Fruit fly (Drosophila melanogaster) whole organism, embryonic: Measurements from ENCODE around the gene CG15332.

Experiments used
- ATbp ChIP-seq: fragments of 200-800 bp; sonication (Bioruptor generic); optimal IDR thresholded peaks from 2 replicates; lab custom pipeline; 2017; ENCODE audit warnings: missing biosample characterization, mild to moderate bottlenecking, missing genetic modification characterization, missing genetic modification reagents
- Antp ChIP-seq: fragments of 200-800 bp; sonication (Bioruptor generic); optimal IDR thresholded peaks from 3 replicates; lab custom pipeline; 2016; ENCODE audit warnings: missing biosample characterization, missing genetic modification characterization
- Bgb ChIP-seq: fragments of 200-800 bp; sonication (Bioruptor generic); IDR thresholded peaks from 2 replicates; pipeline ENCODE4 v1.3.6; 2022; ENCODE audit warnings: missing biosample characterization, missing genetic modification characterization; ENCODE audit not compliant: partially characterized antibody
- BtbVII ChIP-seq: fragments of 200-800 bp; sonication (Bioruptor generic); optimal IDR thresholded peaks from 3 replicates; lab custom pipeline; 2017; ENCODE audit warnings: missing biosample characterization, mild to moderate bottlenecking, missing genetic modification characterization
- CG12942 ChIP-seq: fragments of 200-800 bp; sonication (Bioruptor generic); optimal IDR thresholded peaks from 3 replicates; lab custom pipeline; 2016; ENCODE audit warnings: missing biosample characterization, missing genetic modification characterization
- CG13123 ChIP-seq: fragments of 200-800 bp; sonication (Bioruptor generic); optimal IDR thresholded peaks from 2 replicates; lab custom pipeline; 2016; ENCODE audit warnings: missing biosample characterization, missing genetic modification characterization
- CG14667 ChIP-seq: fragments of 200-800 bp; sonication (Bioruptor generic); IDR thresholded peaks from 2 replicates; pipeline ENCODE4 v1.3.6; 2022; ENCODE audit warnings: missing biosample characterization, missing genetic modification characterization
- CG14965 ChIP-seq: fragments of 200-800 bp; sonication (Bioruptor generic); optimal IDR thresholded peaks from 2 replicates; lab custom pipeline; 2016; ENCODE audit warnings: missing biosample characterization, missing genetic modification characterization, borderline replicate concordance
- CG1529 ChIP-seq: fragments of 200-800 bp; sonication (Bioruptor generic); optimal IDR thresholded peaks from 3 replicates; lab custom pipeline; 2018; ENCODE audit warnings: missing biosample characterization, missing genetic modification characterization
- CG32532 ChIP-seq: fragments of 200-800 bp; sonication (Bioruptor generic); IDR thresholded peaks from 2 replicates; pipeline ENCODE4 v1.3.6; 2022; ENCODE audit warnings: missing biosample characterization, missing genetic modification characterization
- CG3726 ChIP-seq: fragments of 200-800 bp; sonication (Bioruptor generic); IDR thresholded peaks from 3 replicates; pipeline ENCODE4, ENCODE4 v1.3.6; 2022; ENCODE audit warnings: missing biosample characterization, missing genetic modification characterization
- CG4730 ChIP-seq: fragments of 200-800 bp; sonication (Bioruptor generic); IDR thresholded peaks from 2 replicates; pipeline ENCODE4 v1.3.6; 2022; ENCODE audit warnings: missing biosample characterization, missing genetic modification characterization
- CG4820 ChIP-seq: fragments of 200-800 bp; sonication (Bioruptor generic); optimal IDR thresholded peaks from 3 replicates; lab custom pipeline; 2016; ENCODE audit warnings: missing biosample characterization, missing genetic modification characterization
- CG5180 ChIP-seq: fragments of 200-800 bp; sonication (Bioruptor generic); optimal IDR thresholded peaks from 3 replicates; lab custom pipeline; 2017; ENCODE audit warnings: missing biosample characterization, missing genetic modification characterization, mild to moderate bottlenecking, moderate library complexity, missing genetic modification reagents
- CG6791 ChIP-seq: fragments of 200-800 bp; sonication (Bioruptor generic); IDR thresholded peaks from 3 replicates; pipeline ENCODE4 v1.3.6; 2022; ENCODE audit warnings: missing biosample characterization, missing genetic modification characterization; ENCODE audit not compliant: partially characterized antibody
- CG7556 ChIP-seq: fragments of 200-800 bp; sonication (Bioruptor generic); optimal IDR thresholded peaks from 2 replicates; lab custom pipeline; 2017; ENCODE audit warnings: missing biosample characterization, mild to moderate bottlenecking, missing genetic modification characterization
- CG8765 ChIP-seq: fragments of 200-800 bp; sonication (Bioruptor generic); IDR thresholded peaks from 2 replicates; pipeline ENCODE4 v1.3.6; 2022; ENCODE audit warnings: missing biosample characterization, missing genetic modification characterization
- CG9817 ChIP-seq: fragments of 200-800 bp; sonication (Bioruptor generic); optimal IDR thresholded peaks from 2 replicates; lab custom pipeline; 2018; ENCODE audit warnings: missing biosample characterization, mild to moderate bottlenecking, missing genetic modification characterization, moderate library complexity
- D19A ChIP-seq: fragments of 200-800 bp; optimal IDR thresholded peaks from 3 replicates; lab custom pipeline; 2019; ENCODE audit warnings: missing biosample characterization, mild to moderate bottlenecking, missing genetic modification characterization, moderate library complexity
- Dad ChIP-seq: fragments of 200-800 bp; sonication (Bioruptor generic); optimal IDR thresholded peaks from 3 replicates; lab custom pipeline; 2016; ENCODE audit warnings: missing biosample characterization, missing genetic modification characterization
- Dip2 ChIP-seq: fragments of 200-800 bp; sonication (Bioruptor generic); IDR thresholded peaks from 2 replicates; pipeline ENCODE4 v1.3.6; 2022; ENCODE audit warnings: missing biosample characterization, missing genetic modification characterization
- Dref ChIP-seq: fragments of 200-800 bp; sonication (Bioruptor generic); IDR thresholded peaks from 2 replicates; pipeline ENCODE4 v1.3.6; 2022; ENCODE audit warnings: missing biosample characterization, missing genetic modification characterization
- Ets65A ChIP-seq: fragments of 200-800 bp; sonication (Bioruptor generic); peaks from one replicate; lab custom pipeline; 2016; ENCODE audit warnings: missing biosample characterization, missing genetic modification characterization
- Med ChIP-seq: fragments of 200-800 bp; sonication (Bioruptor generic); peaks from one replicate; lab custom pipeline; 2016; ENCODE audit warnings: missing biosample characterization, missing genetic modification characterization, mild to moderate bottlenecking, inconsistent platforms, moderate library complexity
- NC2α ChIP-seq: fragments of 200-800 bp; sonication (Bioruptor generic); optimal IDR thresholded peaks from 2 replicates; lab custom pipeline; 2016; ENCODE audit warnings: missing biosample characterization, missing genetic modification characterization
- Nf-YB ChIP-seq: fragments of 200-800 bp; sonication (Bioruptor generic); optimal IDR thresholded peaks from 3 replicates; lab custom pipeline; 2019; ENCODE audit warnings: missing biosample characterization, mild to moderate bottlenecking, missing genetic modification characterization, moderate library complexity
- Scr ChIP-seq: fragments of 200-800 bp; sonication (Bioruptor generic); IDR thresholded peaks from 2 replicates; pipeline ENCODE4 v1.3.6; 2022; ENCODE audit warnings: missing biosample characterization, missing genetic modification characterization; ENCODE audit not compliant: partially characterized antibody
- TFAM ChIP-seq: fragments of 200-800 bp; sonication (Bioruptor generic); optimal IDR thresholded peaks from 2 replicates; lab custom pipeline; 2017; ENCODE audit warnings: missing biosample characterization, missing genetic modification characterization, inconsistent platforms
- abd-A ChIP-seq: fragments of 200-800 bp; sonication (Bioruptor generic); optimal IDR thresholded peaks from 3 replicates; lab custom pipeline; 2019; ENCODE audit warnings: missing biosample characterization, mild to moderate bottlenecking, missing genetic modification characterization, moderate library complexity
- ase ChIP-seq: fragments of 200-800 bp; sonication (Bioruptor generic); IDR thresholded peaks from 3 replicates; pipeline ENCODE4 v1.3.6; 2022; ENCODE audit warnings: missing biosample characterization, missing genetic modification characterization
- az2 ChIP-seq: fragments of 200-800 bp; sonication (Bioruptor generic); optimal IDR thresholded peaks from 3 replicates; lab custom pipeline; 2016; ENCODE audit warnings: missing biosample characterization, missing genetic modification characterization
- crc ChIP-seq: fragments of 200-800 bp; sonication (Bioruptor generic); optimal IDR thresholded peaks from 2 replicates; lab custom pipeline; 2016; ENCODE audit warnings: missing biosample characterization, missing genetic modification characterization
- dan ChIP-seq: fragments of 200-800 bp; sonication (Bioruptor generic); IDR thresholded peaks from 2 replicates; pipeline ENCODE4 v1.3.6; 2022; ENCODE audit warnings: missing biosample characterization, missing genetic modification characterization
- fd102C ChIP-seq: fragments of 200-800 bp; sonication (Bioruptor generic); optimal IDR thresholded peaks from 2 replicates; lab custom pipeline; 2018; ENCODE audit warnings: missing biosample characterization, mild to moderate bottlenecking, missing genetic modification characterization, moderate library complexity
- fd64A ChIP-seq: fragments of 200-800 bp; sonication (Bioruptor generic); optimal IDR thresholded peaks from 3 replicates; lab custom pipeline; 2018; ENCODE audit warnings: missing biosample characterization, mild to moderate bottlenecking, missing genetic modification characterization
- ind ChIP-seq: fragments of 200-800 bp; sonication (Bioruptor generic); optimal IDR thresholded peaks from 3 replicates; lab custom pipeline; 2016; ENCODE audit warnings: missing biosample characterization, missing genetic modification characterization
- klu ChIP-seq: fragments of 200-800 bp; sonication (Bioruptor generic); IDR thresholded peaks from 2 replicates; pipeline ENCODE4 v1.3.6; 2022; ENCODE audit warnings: missing biosample characterization, missing genetic modification characterization
- nom ChIP-seq: fragments of 200-800 bp; sonication (Bioruptor generic); optimal IDR thresholded peaks from 2 replicates; lab custom pipeline; 2017; ENCODE audit warnings: missing biosample characterization, missing genetic modification characterization, mild to moderate bottlenecking, moderate library complexity, missing genetic modification reagents
- p53 ChIP-seq: fragments of 200-800 bp; sonication (Bioruptor generic); optimal IDR thresholded peaks from 2 replicates; lab custom pipeline; 2016; ENCODE audit warnings: missing biosample characterization, missing genetic modification characterization
- pho ChIP-seq: fragments of 200-800 bp; sonication (Bioruptor generic); optimal IDR thresholded peaks from 2 replicates; lab custom pipeline; 2016; ENCODE audit warnings: missing biosample characterization, missing genetic modification characterization
- phol ChIP-seq: fragments of 200-800 bp; sonication (Bioruptor generic); optimal IDR thresholded peaks from 3 replicates; lab custom pipeline; 2018; ENCODE audit warnings: missing biosample characterization, mild to moderate bottlenecking, missing genetic modification characterization, moderate library complexity
- pita ChIP-seq: fragments of 200-800 bp; sonication (Bioruptor generic); optimal IDR thresholded peaks from 2 replicates; lab custom pipeline; 2017; ENCODE audit warnings: missing biosample characterization, mild to moderate bottlenecking, missing genetic modification characterization
- ro ChIP-seq: fragments of 200-800 bp; sonication (Bioruptor generic); IDR thresholded peaks from 2 replicates; pipeline ENCODE4 v1.3.6; 2022; ENCODE audit warnings: missing biosample characterization, missing genetic modification characterization
- schlank ChIP-seq: fragments of 200-800 bp; sonication (Bioruptor generic); optimal IDR thresholded peaks from 2 replicates; lab custom pipeline; 2018; ENCODE audit warnings: missing biosample characterization, mild to moderate bottlenecking, missing genetic modification characterization
- tup ChIP-seq: fragments of 200-800 bp; sonication (Bioruptor generic); optimal IDR thresholded peaks from 2 replicates; lab custom pipeline; 2016; ENCODE audit warnings: missing biosample characterization, mild to moderate bottlenecking, missing genetic modification characterization, moderate library complexity
- z ChIP-seq: fragments of 200-800 bp; sonication (Bioruptor generic); IDR thresholded peaks from 3 replicates; pipeline ENCODE4 v1.3.6; 2022; ENCODE audit warnings: missing biosample characterization, missing genetic modification characterization

The CG15332 gene

dm6 chrX:7946858-7947313 is 8.9 kb downstream of the CG15332 start, which contains the start of gene orion (continued):
- TF ChIP-seq CG7556, result no peak
- TF ChIP-seq az2 (GFP tag; lab: Kevin White, UChicago), result peak; percentile 3
- no peak for TF ChIP-seq CG3726
- peak; percentile 96 for TF ChIP-seq nom
- no peak for TF ChIP-seq pita (GFP tag; lab: Kevin White, UChicago)
- TF ChIP-seq schlank (tag; lab: Kevin White, UChicago), result no peak
- peak; percentile 39 for TF ChIP-seq BtbVII
- TF ChIP-seq p53 (GFP tag; lab: Kevin White, UChicago), result no peak
- TF ChIP-seq tup (GFP tag; lab: Kevin White, UChicago), result no peak
- TF ChIP-seq Scr (GFP tag; lab: Robert Waterston, UW), result peak; percentile 79
- no peak for TF ChIP-seq CG12942 (GFP tag; lab: Kevin White, UChicago)
- no peak for TF ChIP-seq CG8765 (GFP tag; lab: Robert Waterston, UW)
- TF ChIP-seq CG5180 (GFP tag; lab: Kevin White, UChicago), result no peak
- TF ChIP-seq CG14965, result no peak
- TF ChIP-seq Dad (GFP tag; lab: Kevin White, UChicago), result no peak
- TF ChIP-seq z (GFP tag; lab: Robert Waterston, UW), result no peak
- TF ChIP-seq crc, result no peak
- TF ChIP-seq Antp (GFP tag; lab: Kevin White, UChicago), result no peak
- no peak for TF ChIP-seq TFAM
- no peak for TF ChIP-seq ase (GFP tag; lab: Robert Waterston, UW)
- TF ChIP-seq D19A (tag; lab: Kevin White, UChicago), result no peak
- no peak for TF ChIP-seq ind
- peak; percentile 82 for TF ChIP-seq Bgb (GFP tag; lab: Robert Waterston, UW)
- TF ChIP-seq pho (GFP tag; lab: Kevin White, UChicago), result no peak
- TF ChIP-seq CG9817 (tag; lab: Kevin White, UChicago), result no peak
- no peak for TF ChIP-seq Nf-YB (GFP tag; lab: Kevin White, UChicago)
- TF ChIP-seq Dref, result peak; percentile 73
- TF ChIP-seq fd102C (GFP tag; lab: Kevin White, UChicago), result no peak
- TF ChIP-seq Med (GFP tag; lab: Kevin White, UChicago), result peak; percentile 87
- TF ChIP-seq abd-A, result no peak
- TF ChIP-seq ATbp (GFP tag; lab: Kevin White, UChicago), result no peak
- no peak for TF ChIP-seq CG4820 (GFP tag; lab: Kevin White, UChicago)
- TF ChIP-seq ro (GFP tag; lab: Robert Waterston, UW), result no peak
- no peak for TF ChIP-seq CG4730
- TF ChIP-seq CG13123 (GFP tag; lab: Kevin White, UChicago), result no peak
- no peak for TF ChIP-seq Ets65A
- no peak for TF ChIP-seq Dip2 (GFP tag; lab: Robert Waterston, UW)
- no peak for TF ChIP-seq fd64A (GFP tag; lab: Kevin White, UChicago)
- TF ChIP-seq klu (GFP tag; lab: Robert Waterston, UW), result no peak
- no peak for TF ChIP-seq CG14667 (GFP tag; lab: Robert Waterston, UW)
- no peak for TF ChIP-seq CG1529 (GFP tag; lab: Kevin White, UChicago)
- peak; percentile 85 for TF ChIP-seq CG6791
- TF ChIP-seq CG32532 (GFP tag; lab: Robert Waterston, UW), result peak; percentile 31; the same call in 1 of the 2 replicates
- TF ChIP-seq dan (GFP tag; lab: Robert Waterston, UW), result no peak
- no peak for TF ChIP-seq phol (tag; lab: Kevin White, UChicago)
- TF ChIP-seq NC2α (GFP tag; lab: Kevin White, UChicago), result no peak
